Fruit fly (Drosophila melanogaster) whole organism, embryonic: ENCODE measurements around the gene hng2.

Experiments used
- Abd-B ChIP-seq: fragments of 200-800 bp; sonication (Bioruptor generic); optimal IDR thresholded peaks from 2 replicates; lab custom pipeline; 2018; ENCODE audit warnings: missing biosample characterization, mild to moderate bottlenecking, missing genetic modification characterization, moderate library complexity
- Aef1 ChIP-seq: fragments of 200-800 bp; sonication (Bioruptor generic); IDR thresholded peaks from 3 replicates; pipeline ENCODE4 v1.3.6; 2022; ENCODE audit warnings: missing biosample characterization, missing genetic modification characterization
- Antp ChIP-seq: fragments of 200-800 bp; sonication (Bioruptor generic); optimal IDR thresholded peaks from 3 replicates; lab custom pipeline; 2016; ENCODE audit warnings: missing biosample characterization, missing genetic modification characterization
- CG10209 ChIP-seq: fragments of 200-800 bp; sonication (Bioruptor generic); optimal IDR thresholded peaks from 3 replicates; lab custom pipeline; 2017; ENCODE audit warnings: missing biosample characterization, mild to moderate bottlenecking, missing genetic modification characterization, missing genetic modification reagents
- CG12155 ChIP-seq: fragments of 200-800 bp; sonication (Bioruptor generic); optimal IDR thresholded peaks from 3 replicates; lab custom pipeline; 2016; ENCODE audit warnings: missing biosample characterization, missing genetic modification characterization
- CG13624 ChIP-seq: fragments of 200-800 bp; sonication (Bioruptor generic); optimal IDR thresholded peaks from 2 replicates; lab custom pipeline; 2016; ENCODE audit warnings: missing biosample characterization, missing genetic modification characterization
- CG14441 ChIP-seq: fragments of 200-800 bp; sonication (Bioruptor generic); IDR thresholded peaks from 2 replicates; pipeline ENCODE4 v1.3.6; 2022; ENCODE audit warnings: missing biosample characterization, missing genetic modification characterization
- CG1529 ChIP-seq: fragments of 200-800 bp; sonication (Bioruptor generic); optimal IDR thresholded peaks from 3 replicates; lab custom pipeline; 2018; ENCODE audit warnings: missing biosample characterization, missing genetic modification characterization
- CG16779 ChIP-seq: fragments of 200-800 bp; sonication (Bioruptor generic); IDR thresholded peaks from 2 replicates; pipeline ENCODE4 v1.3.6; 2022; ENCODE audit warnings: missing biosample characterization, missing genetic modification characterization
- CG17385 ChIP-seq: fragments of 200-800 bp; sonication (Bioruptor generic); optimal IDR thresholded peaks from 3 replicates; lab custom pipeline; 2018; ENCODE audit warnings: missing biosample characterization, mild to moderate bottlenecking, missing genetic modification characterization
- CG18599 ChIP-seq: fragments of 200-800 bp; sonication (Bioruptor generic); optimal IDR thresholded peaks from 3 replicates; lab custom pipeline; 2017; ENCODE audit warnings: missing biosample characterization, missing genetic modification characterization, mild to moderate bottlenecking, moderate library complexity, missing genetic modification reagents
- CG2889 ChIP-seq: fragments of 200-800 bp; sonication (Bioruptor generic); IDR thresholded peaks from 3 replicates; pipeline ENCODE4 v1.3.6; 2022; ENCODE audit warnings: missing biosample characterization, missing genetic modification characterization
- CG3065 ChIP-seq: fragments of 200-800 bp; sonication (Bioruptor generic); optimal IDR thresholded peaks from 2 replicates; lab custom pipeline; 2016; ENCODE audit warnings: missing biosample characterization, missing genetic modification characterization
- CG31224 ChIP-seq: fragments of 200-800 bp; sonication (Bioruptor generic); IDR thresholded peaks from 2 replicates; pipeline ENCODE4 v1.3.6; 2022; ENCODE audit warnings: missing biosample characterization, missing genetic modification characterization
- CG31365 ChIP-seq: fragments of 200-800 bp; sonication (Bioruptor generic); optimal IDR thresholded peaks from 2 replicates; lab custom pipeline; 2018; ENCODE audit warnings: missing biosample characterization, mild to moderate bottlenecking, missing genetic modification characterization
- CG34376 ChIP-seq: fragments of 200-800 bp; sonication (Bioruptor generic); optimal IDR thresholded peaks from 2 replicates; lab custom pipeline; 2018; ENCODE audit warnings: missing biosample characterization, mild to moderate bottlenecking, missing genetic modification characterization
- CG9609 ChIP-seq: fragments of 200-800 bp; sonication (Bioruptor generic); optimal IDR thresholded peaks from 3 replicates; lab custom pipeline; 2016; ENCODE audit warnings: missing biosample characterization, missing genetic modification characterization
- CG9797 ChIP-seq: fragments of 200-800 bp; sonication (Bioruptor generic); optimal IDR thresholded peaks from 3 replicates; lab custom pipeline; 2018; ENCODE audit warnings: missing biosample characterization, mild to moderate bottlenecking, missing genetic modification characterization
- Chrac-16 ChIP-seq: fragments of 200-800 bp; sonication (Bioruptor generic); optimal IDR thresholded peaks from 3 replicates; lab custom pipeline; 2016; ENCODE audit warnings: missing biosample characterization, missing genetic modification characterization
- Dbx ChIP-seq: fragments of 200-800 bp; sonication (Bioruptor generic); IDR thresholded peaks from 3 replicates; pipeline ENCODE4 v1.3.6; 2022; ENCODE audit warnings: missing biosample characterization, missing genetic modification characterization
- Doc2 ChIP-seq: fragments of 200-800 bp; sonication (Bioruptor generic); IDR thresholded peaks from 2 replicates; pipeline ENCODE4 v1.3.6; 2022; ENCODE audit warnings: missing biosample characterization, missing genetic modification characterization
- Gsc ChIP-seq: fragments of 200-800 bp; sonication (Bioruptor generic); IDR thresholded peaks from 2 replicates; pipeline ENCODE4 v1.3.6; 2022; ENCODE audit warnings: missing biosample characterization, missing genetic modification characterization
- HLH3B ChIP-seq: fragments of 200-800 bp; sonication (Bioruptor generic); IDR thresholded peaks from 2 replicates; pipeline ENCODE4 v1.3.6; 2022; ENCODE audit warnings: missing biosample characterization, missing genetic modification characterization
- Hey ChIP-seq: fragments of 200-800 bp; sonication (Bioruptor generic); optimal IDR thresholded peaks from 3 replicates; lab custom pipeline; 2018; ENCODE audit warnings: missing biosample characterization, mild to moderate bottlenecking, missing genetic modification characterization
- HmgD ChIP-seq: fragments of 200-800 bp; sonication (Bioruptor generic); optimal IDR thresholded peaks from 3 replicates; lab custom pipeline; 2016; ENCODE audit warnings: missing biosample characterization, missing genetic modification characterization
- MBD-R2 ChIP-seq: fragments of 200-800 bp; sonication (Bioruptor generic); IDR thresholded peaks from 2 replicates; pipeline ENCODE4 v1.3.6; 2022; ENCODE audit warnings: missing biosample characterization, missing genetic modification characterization
- NC2α ChIP-seq: fragments of 200-800 bp; sonication (Bioruptor generic); optimal IDR thresholded peaks from 2 replicates; lab custom pipeline; 2016; ENCODE audit warnings: missing biosample characterization, missing genetic modification characterization
- Ptx1 ChIP-seq: fragments of 200-800 bp; sonication (Bioruptor generic); IDR thresholded peaks from 2 replicates; pipeline ENCODE4 v1.3.6; 2022; ENCODE audit warnings: missing biosample characterization, missing genetic modification characterization
- Ssrp ChIP-seq: fragments of 200-800 bp; sonication (Bioruptor generic); optimal IDR thresholded peaks from 2 replicates; lab custom pipeline; 2018; ENCODE audit warnings: missing biosample characterization, mild to moderate bottlenecking, missing genetic modification characterization, moderate library complexity
- Usf ChIP-seq: fragments of 200-800 bp; sonication (Bioruptor generic); optimal IDR thresholded peaks from 2 replicates; lab custom pipeline; 2017; ENCODE audit warnings: missing genotype, missing biosample characterization, missing genetic modification characterization
- ara ChIP-seq: fragments of 200-800 bp; sonication (Bioruptor generic); IDR thresholded peaks from 2 replicates; pipeline ENCODE4 v1.3.6; 2022; ENCODE audit warnings: missing biosample characterization, missing genetic modification characterization
- bsh ChIP-seq, 2 experiments: fragments of 200-800 bp; sonication (Bioruptor generic); optimal IDR thresholded peaks; 2 replicates each; lab custom pipeline; 2017 to 2018; ENCODE audit warnings: mild to moderate bottlenecking in 2 of 2, missing biosample characterization in 2 of 2, missing genetic modification characterization in 2 of 2, moderate library complexity in 1 of 2
- crol ChIP-seq: fragments of 200-800 bp; sonication (Bioruptor generic); IDR thresholded peaks from 2 replicates; pipeline ENCODE4 v1.3.6; 2022; ENCODE audit warnings: missing biosample characterization, missing genetic modification characterization
- disco-r ChIP-seq: fragments of 200-800 bp; sonication (Bioruptor generic); optimal IDR thresholded peaks from 2 replicates; lab custom pipeline; 2016; ENCODE audit warnings: missing biosample characterization, missing genetic modification characterization
- esg ChIP-seq: fragments of 200-800 bp; sonication (Bioruptor generic); conservative IDR thresholded peaks from 2 replicates; pipeline ENCODE4 v1.3.6; 2022; ENCODE audit warnings: missing biosample characterization, missing genetic modification characterization
- fd96Cb ChIP-seq: fragments of 200-800 bp; sonication (Bioruptor generic); optimal IDR thresholded peaks from 2 replicates; lab custom pipeline; 2018; ENCODE audit warnings: missing biosample characterization, mild to moderate bottlenecking, missing genetic modification characterization, moderate library complexity
- grau ChIP-seq: fragments of 200-800 bp; optimal IDR thresholded peaks from 3 replicates; lab custom pipeline; 2019; ENCODE audit warnings: missing biosample characterization, mild to moderate bottlenecking, missing genetic modification characterization, moderate library complexity
- grn ChIP-seq: fragments of 200-800 bp; sonication (Bioruptor generic); optimal IDR thresholded peaks from 3 replicates; lab custom pipeline; 2017; ENCODE audit warnings: missing biosample characterization, missing genetic modification characterization
- gsb-n ChIP-seq: fragments of 200-800 bp; sonication (Bioruptor generic); optimal IDR thresholded peaks from 3 replicates; lab custom pipeline; 2018; ENCODE audit warnings: missing biosample characterization, mild to moderate bottlenecking, missing genetic modification characterization
- hkb ChIP-seq, 2 experiments: fragments of 200-800 bp in 1 of 2; fragments of >200 bp in 1 of 2; sonication (Bioruptor generic) in 1 of 2; IDR thresholded peaks in 1 of 2; optimal IDR thresholded peaks in 1 of 2; 2 replicates each; pipeline versions ENCODE4 v1.3.6 to Lab custom; 2017 to 2022; ENCODE audit warnings: missing biosample characterization in 1 of 2, missing genetic modification characterization in 1 of 2
- jigr1 ChIP-seq: fragments of 200-800 bp; sonication (Bioruptor generic); IDR thresholded peaks from 3 replicates; pipeline ENCODE4 v1.3.6; 2022; ENCODE audit warnings: missing biosample characterization, missing genetic modification characterization
- jing ChIP-seq: fragments of 200-800 bp; sonication (Bioruptor generic); optimal IDR thresholded peaks from 2 replicates; lab custom pipeline; 2018; ENCODE audit warnings: missing biosample characterization, mild to moderate bottlenecking, missing genetic modification characterization
- lab ChIP-seq: fragments of 200-800 bp; sonication (Bioruptor generic); optimal IDR thresholded peaks from 3 replicates; lab custom pipeline; 2017; ENCODE audit warnings: missing biosample characterization, missing genetic modification characterization, mild to moderate bottlenecking, moderate library complexity, missing genetic modification reagents
- peb ChIP-seq: fragments of 200-800 bp; sonication (Bioruptor generic); IDR thresholded peaks from 2 replicates; pipeline ENCODE4 v1.3.6; 2022; ENCODE audit warnings: missing biosample characterization, missing genetic modification characterization
- phol ChIP-seq: fragments of 200-800 bp; sonication (Bioruptor generic); optimal IDR thresholded peaks from 3 replicates; lab custom pipeline; 2018; ENCODE audit warnings: missing biosample characterization, mild to moderate bottlenecking, missing genetic modification characterization, moderate library complexity
- rib ChIP-seq: fragments of 200-800 bp; sonication (Bioruptor generic); IDR thresholded peaks from 2 replicates; pipeline ENCODE4 v1.3.6; 2022; ENCODE audit warnings: missing biosample characterization, missing genetic modification characterization
- row ChIP-seq: fragments of 200-800 bp; sonication (Bioruptor generic); IDR thresholded peaks from 3 replicates; pipeline ENCODE4 v1.3.6; 2022; ENCODE audit warnings: missing biosample characterization, missing genetic modification characterization
- ttk ChIP-seq: fragments of 200-800 bp; sonication (Bioruptor generic); IDR thresholded peaks from 2 replicates; pipeline ENCODE4 v2.1.2; 2022; ENCODE audit warnings: missing biosample characterization, missing genetic modification characterization
- wor ChIP-seq: fragments of 200-800 bp; sonication (Bioruptor generic); IDR thresholded peaks from 2 replicates; pipeline ENCODE4 v1.3.6; 2022; ENCODE audit warnings: missing biosample characterization, missing genetic modification characterization
- zen ChIP-seq: fragments of 200-800 bp; sonication (Bioruptor generic); optimal IDR thresholded peaks from 3 replicates; lab custom pipeline; 2018; ENCODE audit warnings: missing biosample characterization, mild to moderate bottlenecking, missing genetic modification characterization, moderate library complexity

Gene hng2

dm6 chr3R:8820428-8820912 is 14.3 kb downstream of the hng2 start, which contains the start of gene aqz (continued):
- TF ChIP-seq ttk (GFP tag; lab: Robert Waterston, UW) = peak; percentile 57; the same call in 1 of the 2 replicates
- peak; percentile 54 for TF ChIP-seq CG31365 (tag; lab: Kevin White, UChicago)
- peak; percentile 59 for TF ChIP-seq gsb-n (tag; lab: Kevin White, UChicago)
- peak; percentile 32 for TF ChIP-seq Chrac-16 (GFP tag; lab: Kevin White, UChicago)
- no peak for TF ChIP-seq fd96Cb (tag; lab: Kevin White, UChicago)
- TF ChIP-seq bsh (GFP tag; optimal IDR thresholded peaks at IDR 0.05; lab: Kevin White, UChicago) = peak; percentile 6 to 43
- TF ChIP-seq CG9609 = peak; percentile 53
- TF ChIP-seq Antp (GFP tag; lab: Kevin White, UChicago) = peak; percentile 61
- TF ChIP-seq HLH3B (GFP tag; lab: Robert Waterston, UW) = peak; percentile 56; the same call in 1 of the 2 replicates
- TF ChIP-seq CG13624 = peak; percentile 88
- TF ChIP-seq Doc2 (GFP tag; lab: Robert Waterston, UW) = no peak
- no peak for TF ChIP-seq CG31224
- peak; percentile 91 for TF ChIP-seq NC2α (GFP tag; lab: Kevin White, UChicago)
- peak; percentile 39 for TF ChIP-seq CG3065 (GFP tag; lab: Kevin White, UChicago)
- TF ChIP-seq jigr1 (GFP tag; lab: Robert Waterston, UW) = no peak; the same call in 2 of the 3 replicates
- peak; percentile 27 for TF ChIP-seq hkb (optimal IDR thresholded peaks at IDR 0.05; lab: Kevin White, UChicago)
- TF ChIP-seq hkb (GFP tag; IDR thresholded peaks at IDR 0.05; lab: Robert Waterston, UW) = peak; percentile 63
- no peak for TF ChIP-seq Hey (tag; lab: Kevin White, UChicago)
- peak; percentile 39; the same call in 1 of the 3 replicates for TF ChIP-seq CG2889 (GFP tag; lab: Robert Waterston, UW)
- TF ChIP-seq Ptx1 (GFP tag; lab: Robert Waterston, UW) = peak; percentile 51
- TF ChIP-seq HmgD (GFP tag; lab: Kevin White, UChicago) = peak; percentile 81
- no peak for TF ChIP-seq esg
- TF ChIP-seq phol (tag; lab: Kevin White, UChicago) = peak; percentile 64
- TF ChIP-seq grn (GFP tag; lab: Kevin White, UChicago) = peak; percentile 89
- no peak for TF ChIP-seq Gsc (GFP tag; lab: Robert Waterston, UW)
- TF ChIP-seq CG12155 (GFP tag; lab: Kevin White, UChicago) = peak; percentile 8
- peak; percentile 77 for TF ChIP-seq Abd-B (GFP tag; lab: Kevin White, UChicago)
- TF ChIP-seq CG17385 (GFP tag; lab: Kevin White, UChicago) = peak; percentile 73
- TF ChIP-seq Dbx (GFP tag; lab: Robert Waterston, UW) = peak; percentile 77
- no peak for TF ChIP-seq disco-r (GFP tag; lab: Kevin White, UChicago)
- TF ChIP-seq jing (GFP tag; lab: Kevin White, UChicago) = no peak
- peak; percentile 73 for TF ChIP-seq row (GFP tag; lab: Robert Waterston, UW)
- 0 out of 3 replicates have a peak, but pooled peaks have one; percentile 23 for TF ChIP-seq Aef1 (GFP tag; lab: Robert Waterston, UW)
- peak; percentile 87 for TF ChIP-seq CG9797 (GFP tag; lab: Kevin White, UChicago)
- TF ChIP-seq crol = 0 out of 2 replicates have a peak, but pooled peaks have one; percentile 35
- peak; percentile 50 for TF ChIP-seq CG1529
- peak; percentile 55 for TF ChIP-seq grau (tag; lab: Kevin White, UChicago)
- peak; percentile 49; the same call in 1 of the 2 replicates for TF ChIP-seq CG16779 (GFP tag; lab: Robert Waterston, UW)
- TF ChIP-seq CG10209 (GFP tag; lab: Kevin White, UChicago) = peak; percentile 16
- peak; percentile 80 for TF ChIP-seq lab (GFP tag; lab: Kevin White, UChicago)
- peak; percentile 33; the same call in 1 of the 2 replicates for TF ChIP-seq CG14441 (GFP tag; lab: Robert Waterston, UW)
- no peak for TF ChIP-seq Ssrp (tag; lab: Kevin White, UChicago)
- peak; percentile 91 for TF ChIP-seq CG34376 (GFP tag; lab: Kevin White, UChicago)
- no peak for TF ChIP-seq peb (GFP tag; lab: Robert Waterston, UW)
- TF ChIP-seq Usf (GFP tag; lab: Kevin White, UChicago) = no peak
- peak; percentile 69 for TF ChIP-seq MBD-R2 (GFP tag; lab: Robert Waterston, UW)
- peak; percentile 80 for TF ChIP-seq zen (tag; lab: Kevin White, UChicago)
- TF ChIP-seq wor = no peak
- peak; percentile 70 for TF ChIP-seq ara (GFP tag; lab: Robert Waterston, UW)
- peak; percentile 83 for TF ChIP-seq rib (GFP tag; lab: Robert Waterston, UW)
- TF ChIP-seq CG18599 = peak; percentile 63
